Fruit fly (Drosophila melanogaster) whole organism, pupa: ENCODE measurements around the gene CG32832.

Source experiments
- CG10348 ChIP-seq: fragments of 200-800 bp; sonication (Bioruptor generic); IDR thresholded peaks from 2 replicates; pipeline ENCODE4 v1.3.6; 2022; ENCODE audit warnings: missing biosample characterization, missing genetic modification characterization
- CG12605 ChIP-seq: fragments of 200-800 bp; sonication (Bioruptor generic); IDR thresholded peaks from 2 replicates; pipeline ENCODE4 v1.3.6; 2022; ENCODE audit warnings: missing biosample characterization, missing genetic modification characterization
- CG13204 ChIP-seq: fragments of 200-800 bp; sonication (Bioruptor generic); optimal IDR thresholded peaks from 2 replicates; lab custom pipeline; 2018; ENCODE audit warnings: missing biosample characterization, mild to moderate bottlenecking, missing genetic modification characterization, moderate library complexity
- CG14655 ChIP-seq: fragments of 200-800 bp; sonication (Bioruptor generic); optimal IDR thresholded peaks from 3 replicates; lab custom pipeline; 2017; ENCODE audit warnings: mild to moderate bottlenecking, missing biosample characterization, missing genetic modification reagents, missing genetic modification characterization
- CG15710 ChIP-seq: fragments of 200-800 bp; sonication (Bioruptor generic); optimal IDR thresholded peaks from 2 replicates; lab custom pipeline; 2018; ENCODE audit warnings: missing biosample characterization, mild to moderate bottlenecking, missing genetic modification characterization, moderate library complexity
- CG17806 ChIP-seq: fragments of 200-800 bp; sonication (Bioruptor generic); optimal IDR thresholded peaks from 2 replicates; lab custom pipeline; 2018; ENCODE audit warnings: missing biosample characterization, mild to moderate bottlenecking, missing genetic modification characterization, moderate library complexity
- CG32121 ChIP-seq: fragments of 200-800 bp; sonication (Bioruptor generic); IDR thresholded peaks from 2 replicates; pipeline ENCODE4 v1.3.6; 2022; ENCODE audit warnings: missing biosample characterization, missing genetic modification characterization
- CG34367 ChIP-seq: fragments of 200-800 bp; sonication (Bioruptor generic); optimal IDR thresholded peaks from 2 replicates; lab custom pipeline; 2018; ENCODE audit warnings: missing biosample characterization, mild to moderate bottlenecking, missing genetic modification characterization
- CG4496 ChIP-seq: fragments of 200-800 bp; sonication (Bioruptor generic); IDR thresholded peaks from 3 replicates; pipeline ENCODE4 v1.3.6; 2022; ENCODE audit warnings: missing biosample characterization, missing genetic modification characterization
- CG8159 ChIP-seq: fragments of 200-800 bp; sonication (Bioruptor generic); optimal IDR thresholded peaks from 3 replicates; lab custom pipeline; 2018; ENCODE audit warnings: missing biosample characterization, mild to moderate bottlenecking, missing genetic modification characterization, moderate library complexity
- CG8301 ChIP-seq: fragments of 200-800 bp; sonication (Bioruptor generic); optimal IDR thresholded peaks from 2 replicates; lab custom pipeline; 2018; ENCODE audit warnings: missing biosample characterization, mild to moderate bottlenecking, missing genetic modification characterization
- CG9948 ChIP-seq: fragments of 200-800 bp; sonication (Bioruptor generic); optimal IDR thresholded peaks from 2 replicates; lab custom pipeline; 2018; ENCODE audit warnings: missing biosample characterization, mild to moderate bottlenecking, missing genetic modification characterization, moderate library complexity
- D1 ChIP-seq: fragments of 200-800 bp; sonication (Bioruptor generic); optimal IDR thresholded peaks from 2 replicates; lab custom pipeline; 2018; ENCODE audit warnings: missing biosample characterization, mild to moderate bottlenecking, missing genetic modification characterization, moderate library complexity
- EcR ChIP-seq: fragments of 200-800 bp; sonication (Bioruptor generic); optimal IDR thresholded peaks from 3 replicates; lab custom pipeline; 2019; ENCODE audit warnings: missing biosample characterization, missing genetic modification characterization, mild to moderate bottlenecking, moderate library complexity, missing genetic modification reagents
- Ets98B ChIP-seq: fragments of 200-800 bp; sonication (Bioruptor generic); IDR thresholded peaks from 2 replicates; pipeline ENCODE4 v1.3.6; 2022; ENCODE audit warnings: missing biosample characterization, missing genetic modification characterization
- Pif1A ChIP-seq: fragments of 200-800 bp; sonication (Bioruptor generic); optimal IDR thresholded peaks from 3 replicates; lab custom pipeline; 2016; ENCODE audit warnings: missing biosample characterization, missing genetic modification characterization
- Pif1B ChIP-seq: fragments of 200-800 bp; sonication (Bioruptor generic); optimal IDR thresholded peaks from 3 replicates; lab custom pipeline; 2016; ENCODE audit warnings: missing biosample characterization, missing genetic modification characterization
- Snoo ChIP-seq: fragments of 200-800 bp; sonication (Bioruptor generic); optimal IDR thresholded peaks from 3 replicates; lab custom pipeline; 2017; ENCODE audit warnings: missing biosample characterization, mild to moderate bottlenecking, missing genetic modification characterization, inconsistent platforms
- fd96Ca ChIP-seq: fragments of 200-800 bp; sonication (Bioruptor generic); IDR thresholded peaks from 3 replicates; pipeline ENCODE4 v1.3.6; 2022; ENCODE audit warnings: missing biosample characterization, missing genetic modification characterization
- gl ChIP-seq: fragments of 200-800 bp; sonication (Bioruptor generic); optimal IDR thresholded peaks from 2 replicates; lab custom pipeline; 2018; ENCODE audit warnings: missing biosample characterization, mild to moderate bottlenecking, missing genetic modification characterization
- rn ChIP-seq: fragments of 200-800 bp; sonication (Bioruptor generic); IDR thresholded peaks from 2 replicates; pipeline ENCODE4 v1.3.6; 2022; ENCODE audit warnings: missing biosample characterization, missing genetic modification characterization

The CG32832 gene

DNA sequence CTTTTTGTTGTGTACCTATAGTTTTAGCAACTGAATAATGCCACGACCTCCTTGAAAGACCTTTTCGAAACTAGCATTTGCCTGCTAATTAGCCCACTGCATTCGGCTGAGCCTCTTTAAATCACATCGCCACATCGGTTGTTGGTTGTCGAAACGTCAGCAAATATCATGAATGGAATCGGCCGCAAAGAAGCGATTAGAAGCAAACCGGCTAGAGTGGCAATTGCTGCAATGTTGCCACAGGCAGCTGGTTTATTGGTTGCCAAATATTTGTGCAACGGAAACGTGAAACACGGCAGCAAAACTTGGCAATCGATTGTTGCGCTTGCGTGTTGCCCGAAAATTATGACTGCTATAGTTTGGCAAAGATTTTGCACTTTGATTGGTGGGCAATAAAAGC, 33.9 kb downstream of the CG32832 start:
- TF ChIP-seq Pif1B (GFP tag; lab: Kevin White, UChicago), result no peak
- no peak for TF ChIP-seq rn (GFP tag; lab: Robert Waterston, UW)
- no peak for TF ChIP-seq CG14655 (GFP tag; lab: Kevin White, UChicago)
- TF ChIP-seq gl (tag; lab: Kevin White, UChicago), result no peak
- TF ChIP-seq CG10348 (GFP tag; lab: Robert Waterston, UW), result no peak
- TF ChIP-seq CG8159 (tag; lab: Kevin White, UChicago), result no peak
- no peak for TF ChIP-seq CG34367 (tag; lab: Kevin White, UChicago)
- no peak for TF ChIP-seq CG4496 (GFP tag; lab: Robert Waterston, UW)
- no peak for TF ChIP-seq Snoo (tag; lab: Kevin White, UChicago)
- TF ChIP-seq CG12605, result no peak
- no peak for TF ChIP-seq CG8301 (tag; lab: Kevin White, UChicago)
- TF ChIP-seq D1 (tag; lab: Kevin White, UChicago), result no peak
- no peak for TF ChIP-seq CG32121
- no peak for TF ChIP-seq CG13204 (GFP tag; lab: Kevin White, UChicago)
- TF ChIP-seq CG17806 (tag; lab: Kevin White, UChicago), result no peak
- TF ChIP-seq fd96Ca (GFP tag; lab: Robert Waterston, UW), result no peak
- TF ChIP-seq CG9948 (tag; lab: Kevin White, UChicago), result no peak
- no peak for TF ChIP-seq EcR
- no peak for TF ChIP-seq CG15710 (tag; lab: Kevin White, UChicago)
- TF ChIP-seq Pif1A (GFP tag; lab: Kevin White, UChicago), result no peak
- TF ChIP-seq, all 21 proteins: peak for 0

DNA sequence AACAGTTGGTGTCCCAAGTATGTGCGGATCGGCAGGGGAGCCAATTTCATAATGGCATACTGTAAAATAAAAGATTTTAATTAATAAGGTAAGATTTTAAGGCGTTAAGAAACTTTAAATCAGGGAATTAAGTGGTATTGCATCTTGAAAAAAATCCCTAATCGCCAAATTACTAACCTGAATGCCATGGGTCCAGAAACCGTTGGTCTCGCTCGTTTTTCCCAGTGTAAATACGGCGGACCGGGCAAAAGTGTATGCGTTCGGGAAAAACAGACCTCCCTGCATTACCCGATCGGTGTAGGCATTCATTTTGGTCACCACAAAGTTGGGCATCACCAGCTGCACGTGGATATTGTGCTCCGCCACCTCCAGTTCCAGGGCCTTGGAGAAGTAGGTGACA, 35.8 kb downstream of the CG32832 start:
- TF ChIP-seq rn (GFP tag; lab: Robert Waterston, UW) (no peak), Pif1B (GFP tag; lab: Kevin White, UChicago) (no peak), CG32121 (peak; percentile 46), CG15710 (tag; lab: Kevin White, UChicago) (no peak), CG13204 (GFP tag; lab: Kevin White, UChicago) (no peak), CG8301 (tag; lab: Kevin White, UChicago) (peak; percentile 28), CG4496 (GFP tag; lab: Robert Waterston, UW) (peak; percentile 41; the same call in 1 of the 3 replicates), CG10348 (GFP tag; lab: Robert Waterston, UW) (no peak), CG8159 (tag; lab: Kevin White, UChicago) (no peak), EcR (no peak), fd96Ca (GFP tag; lab: Robert Waterston, UW) (no peak; the same call in 2 of the 3 replicates), Snoo (tag; lab: Kevin White, UChicago) (peak; percentile 40), D1 (tag; lab: Kevin White, UChicago) (no peak), Pif1A (GFP tag; lab: Kevin White, UChicago) (no peak), CG34367 (tag; lab: Kevin White, UChicago) (no peak), CG12605 (no peak), CG17806 (tag; lab: Kevin White, UChicago) (no peak), CG9948 (tag; lab: Kevin White, UChicago) (peak; percentile 7), Ets98B (GFP tag; lab: Robert Waterston, UW) (0 out of 2 replicates have a peak, but pooled peaks have one; percentile 7), CG14655 (GFP tag; lab: Kevin White, UChicago) (peak; percentile 24), gl (tag; lab: Kevin White, UChicago) (no peak)
- TF ChIP-seq, all 21 proteins: peak for 7

DNA sequence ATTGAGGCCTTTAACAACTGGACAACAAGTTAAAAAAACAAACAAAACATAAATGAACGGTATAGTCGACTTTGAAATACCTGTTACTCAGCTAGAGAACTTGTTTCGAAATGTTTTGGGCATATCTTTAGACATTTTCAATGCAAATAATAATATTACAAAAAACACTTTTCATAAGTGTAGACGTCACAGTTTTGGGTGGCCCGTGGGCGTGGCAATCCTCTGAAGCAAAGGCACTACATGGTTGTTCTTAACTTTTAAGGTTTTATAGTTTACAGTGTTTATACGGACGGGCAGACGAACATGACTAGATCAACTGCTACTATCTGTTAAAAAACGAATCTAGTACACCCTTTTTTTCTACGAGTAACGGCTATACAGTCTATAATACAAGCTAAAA, 36.6 kb downstream of the CG32832 start:
- peak; percentile 52 for TF ChIP-seq Pif1A (GFP tag; lab: Kevin White, UChicago)
- TF ChIP-seq CG14655 (GFP tag; lab: Kevin White, UChicago), result no peak
- peak; percentile 27 for TF ChIP-seq Pif1B (GFP tag; lab: Kevin White, UChicago)
- no peak for TF ChIP-seq fd96Ca (GFP tag; lab: Robert Waterston, UW)
- TF ChIP-seq CG12605, result no peak
- TF ChIP-seq CG8159 (tag; lab: Kevin White, UChicago), result no peak
- no peak for TF ChIP-seq D1 (tag; lab: Kevin White, UChicago)
- no peak for TF ChIP-seq CG9948 (tag; lab: Kevin White, UChicago)
- TF ChIP-seq CG15710 (tag; lab: Kevin White, UChicago), result no peak
- TF ChIP-seq Ets98B (GFP tag; lab: Robert Waterston, UW), result no peak
- TF ChIP-seq EcR, result no peak

DNA sequence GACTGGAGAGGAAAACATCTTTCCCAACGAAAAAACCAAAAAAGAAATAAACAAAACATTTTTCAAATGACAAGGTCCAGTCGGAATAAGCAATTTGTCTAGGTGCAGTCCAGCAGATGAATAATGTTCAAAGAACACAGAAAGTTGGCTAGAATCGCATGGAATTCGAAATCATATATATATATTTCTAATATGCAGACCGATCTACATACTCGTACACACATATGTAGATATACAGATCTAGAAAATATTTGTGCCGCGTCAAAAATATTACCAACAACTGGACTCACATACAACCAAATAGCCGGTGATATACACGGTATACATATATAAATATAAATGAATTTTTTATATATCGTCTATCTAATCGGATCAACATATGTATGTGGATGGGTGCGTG, 39.4 kb downstream of the CG32832 start:
- no peak for TF ChIP-seq CG10348 (GFP tag; lab: Robert Waterston, UW)
- no peak for TF ChIP-seq CG13204 (GFP tag; lab: Kevin White, UChicago)
- no peak for TF ChIP-seq CG4496 (GFP tag; lab: Robert Waterston, UW)
- TF ChIP-seq fd96Ca (GFP tag; lab: Robert Waterston, UW), result no peak
- no peak for TF ChIP-seq Pif1A (GFP tag; lab: Kevin White, UChicago)
- TF ChIP-seq Snoo (tag; lab: Kevin White, UChicago), result no peak
- no peak for TF ChIP-seq CG34367 (tag; lab: Kevin White, UChicago)

DNA sequence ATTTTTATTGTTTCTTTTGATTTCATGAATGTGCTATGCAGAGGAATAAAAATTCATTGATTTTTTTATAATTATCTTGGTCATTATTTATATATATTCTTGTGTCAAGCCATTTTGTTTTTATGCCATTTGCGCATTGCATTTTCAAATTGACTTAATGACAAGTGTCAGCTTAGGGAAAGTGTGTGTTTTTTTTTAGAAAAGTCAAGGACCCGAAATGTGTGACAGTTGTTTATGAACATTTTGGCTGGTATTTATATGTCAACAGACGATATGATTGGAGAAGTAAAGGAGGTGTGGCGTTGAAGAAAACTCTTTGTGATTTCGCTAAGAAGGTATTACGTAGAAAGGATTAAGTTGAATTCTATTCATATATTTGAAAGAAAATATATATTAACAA, 41.4 kb downstream of the CG32832 start, which contains the start of the genes SclA and SclB:
Gene SclA (plus strand): TSS at position 301 of the 400 bp plus-strand sequence.
Gene SclB (plus strand): TSS at position 301 of the 400 bp plus-strand sequence.
- TF ChIP-seq Ets98B (GFP tag; lab: Robert Waterston, UW) (no peak), CG9948 (tag; lab: Kevin White, UChicago) (no peak), CG8301 (tag; lab: Kevin White, UChicago) (no peak), CG34367 (tag; lab: Kevin White, UChicago) (no peak), Pif1B (GFP tag; lab: Kevin White, UChicago) (no peak), D1 (tag; lab: Kevin White, UChicago) (no peak), Pif1A (GFP tag; lab: Kevin White, UChicago) (no peak), CG17806 (tag; lab: Kevin White, UChicago) (no peak), fd96Ca (GFP tag; lab: Robert Waterston, UW) (no peak), CG4496 (GFP tag; lab: Robert Waterston, UW) (no peak), EcR (no peak), CG8159 (tag; lab: Kevin White, UChicago) (no peak), rn (GFP tag; lab: Robert Waterston, UW) (no peak), CG10348 (GFP tag; lab: Robert Waterston, UW) (no peak), CG13204 (GFP tag; lab: Kevin White, UChicago) (no peak)
